Worm (Caenorhabditis elegans): Measurements from ENCODE around the gene C07C7.1.

- TF ChIP-seq lin-39 (tag; optimal IDR thresholded peaks at IDR 0.05), result no peak
- no peak for TF ChIP-seq mdl-1 (tag; optimal IDR thresholded peaks at IDR 0.05)
- TF ChIP-seq unc-62 (GFP tag; optimal IDR thresholded peaks at IDR 0.05), result no peak
- no peak for TF ChIP-seq ztf-11 (tag; optimal IDR thresholded peaks at IDR 0.05)
- TF ChIP-seq ZK546.5 (tag; optimal IDR thresholded peaks at IDR 0.05), result no peak
- no peak for TF ChIP-seq lin-15B (tag; optimal IDR thresholded peaks at IDR 0.05)
- TF ChIP-seq R02D3.7 (tag; optimal IDR thresholded peaks at IDR 0.05), result no peak
Observed at ce11 chrIV:9227650-9228049, 43.0 kb downstream of the C07C7.1 start.

All from whole organism, L3 larva.